Fruit fly (Drosophila melanogaster): ENCODE results near the gene CG12320.

dm6 chr3R:18274328-18275098 lies 22.0 kb upstream of the CG12320 start, which contains the start of the genes Vps39 and eIF1A:
- no peak for TF ChIP-seq Sox102F (GFP tag; optimal IDR thresholded peaks at IDR 0.05)
- no peak for TF ChIP-seq Blimp-1 (GFP tag; optimal IDR thresholded peaks at IDR 0.05)
- TF ChIP-seq pdm3 (GFP tag; optimal IDR thresholded peaks at IDR 0.05) = no peak
- no peak for TF ChIP-seq dac (GFP tag; optimal IDR thresholded peaks at IDR 0.05)
- TF ChIP-seq fd59A (GFP tag; optimal IDR thresholded peaks at IDR 0.05) = no peak
- TF ChIP-seq topi (GFP tag; optimal IDR thresholded peaks at IDR 0.05) = no peak
- TF ChIP-seq spab (GFP tag; optimal IDR thresholded peaks at IDR 0.05) = no peak
- no peak for TF ChIP-seq Gug (GFP tag; IDR thresholded peaks at IDR 0.05)
- TF ChIP-seq Hr4 (GFP tag; optimal IDR thresholded peaks at IDR 0.05) = peak; percentile 42
- TF ChIP-seq CG6276 (GFP tag; optimal IDR thresholded peaks at IDR 0.05) = no peak

Measured in whole organism, prepupa.